Worm (Caenorhabditis elegans): ENCODE results near the gene F57C7.4.

Gene F57C7.4

DNA sequence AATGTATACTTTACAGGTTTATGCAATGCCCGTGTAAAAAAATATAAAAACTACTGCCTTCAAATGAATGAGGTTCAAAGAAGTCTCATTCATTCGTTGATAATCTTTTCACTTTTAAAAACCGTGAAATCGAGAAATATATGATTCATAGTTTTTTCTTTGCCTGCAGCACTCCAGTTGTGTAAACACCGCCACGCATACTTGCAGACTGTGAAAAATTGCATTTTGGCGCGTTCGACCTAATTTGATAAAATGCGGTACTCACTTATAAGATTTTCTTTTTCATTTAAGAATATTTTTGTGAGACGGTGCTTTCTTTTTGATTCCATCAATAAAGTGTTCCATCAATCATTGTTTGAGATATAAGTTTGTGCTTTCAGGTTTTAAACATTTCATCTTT lies 22.6 kb downstream of the F57C7.4 start:
- TF ChIP-seq egl-5 (tag; optimal IDR thresholded peaks at IDR 0.05) (peak; percentile 10), elt-1 (tag; optimal IDR thresholded peaks at IDR 0.05) (no peak), lin-39 (tag; optimal IDR thresholded peaks at IDR 0.05) (no peak), eor-1 (tag; optimal IDR thresholded peaks at IDR 0.05) (no peak), sea-2 (GFP tag; optimal IDR thresholded peaks at IDR 0.05) (no peak), fos-1 (tag; optimal IDR thresholded peaks at IDR 0.05) (no peak), pqm-1 (tag; optimal IDR thresholded peaks at IDR 0.05) (peak; percentile 10), aly-2 (tag; optimal IDR thresholded peaks at IDR 0.05) (no peak), nhr-23 (tag; optimal IDR thresholded peaks at IDR 0.05) (peak; percentile 35), nhr-76 (tag; optimal IDR thresholded peaks at IDR 0.05) (no peak), mml-1 (tag; optimal IDR thresholded peaks at IDR 0.05) (no peak), skn-1 (tag; optimal IDR thresholded peaks at IDR 0.05) (no peak), ceh-9 (tag; optimal IDR thresholded peaks at IDR 0.05) (no peak), tbx-2 (tag; optimal IDR thresholded peaks at IDR 0.05) (no peak), nhr-77 (tag; optimal IDR thresholded peaks at IDR 0.05) (no peak), ztf-11 (tag; optimal IDR thresholded peaks at IDR 0.05) (no peak), ceh-82 (tag; optimal IDR thresholded peaks at IDR 0.05) (no peak), hmg-11 (tag; optimal IDR thresholded peaks at IDR 0.05) (peak; percentile 11), elt-2 (tag; optimal IDR thresholded peaks at IDR 0.05) (peak; percentile 16), unc-39 (tag; optimal IDR thresholded peaks at IDR 0.05) (no peak), pha-4 (tag; optimal IDR thresholded peaks at IDR 0.05) (peak; percentile 60), fkh-2 (tag; optimal IDR thresholded peaks at IDR 0.05) (no peak), zag-1 (tag; optimal IDR thresholded peaks at IDR 0.05) (no peak), daf-12 (tag; optimal IDR thresholded peaks at IDR 0.05) (no peak), nhr-25 (tag; optimal IDR thresholded peaks at IDR 0.05) (peak; percentile 25), ztf-4 (tag; optimal IDR thresholded peaks at IDR 0.05) (no peak), nfya-1 (tag; optimal IDR thresholded peaks at IDR 0.05; ENCODE audit: insufficient read depth) (peak; percentile 61), elt-3 (tag; optimal IDR thresholded peaks at IDR 0.05) (no peak), ceh-16 (tag; optimal IDR thresholded peaks at IDR 0.05) (no peak), R02D3.7 (tag; optimal IDR thresholded peaks at IDR 0.05) (no peak), fkh-10 (GFP tag; optimal IDR thresholded peaks at IDR 0.05) (no peak), mdl-1 (tag; optimal IDR thresholded peaks at IDR 0.05) (no peak), nhr-67 (tag; optimal IDR thresholded peaks at IDR 0.05) (no peak), nhr-12 (tag; optimal IDR thresholded peaks at IDR 0.05) (no peak), nhr-237 (tag; optimal IDR thresholded peaks at IDR 0.05) (no peak), nhr-28 (tag; optimal IDR thresholded peaks at IDR 0.05) (no peak), ZK546.5 (tag; optimal IDR thresholded peaks at IDR 0.05) (no peak), nhr-11 (tag; optimal IDR thresholded peaks at IDR 0.05) (no peak), nhr-43 (tag; optimal IDR thresholded peaks at IDR 0.05; ENCODE audit: poor library complexity, severe bottlenecking) (no peak), jun-1 (tag; optimal IDR thresholded peaks at IDR 0.05) (no peak), egl-27 (tag; optimal IDR thresholded peaks at IDR 0.05) (no peak), snpc-4 (tag; optimal IDR thresholded peaks at IDR 0.05) (no peak), ceh-28 (tag; optimal IDR thresholded peaks at IDR 0.05) (no peak), lsy-12 (tag; optimal IDR thresholded peaks at IDR 0.05) (no peak), ama-1 (optimal IDR thresholded peaks at IDR 0.05) (no peak), lin-15B (tag; optimal IDR thresholded peaks at IDR 0.05) (no peak)

ce11 chrX:10559203-10559602 lies 30.2 kb downstream of the F57C7.4 start, which contains the start of gene F59F5.7:
Gene F59F5.7 (plus strand): TSS chrX:10559503.
- no peak for TF ChIP-seq ceh-9 (tag; optimal IDR thresholded peaks at IDR 0.05)
